Fruit fly (Drosophila melanogaster) whole organism, embryonic: ENCODE measurements around the gene Ssadh.

ENCODE experiments used
- Adf1 ChIP-seq: fragments of 200-800 bp; sonication (Bioruptor generic); IDR thresholded peaks from 2 replicates; pipeline ENCODE4 v1.3.6; 2022; ENCODE audit warnings: missing biosample characterization, missing genetic modification characterization
- Awh ChIP-seq: fragments of 200-800 bp; sonication (Bioruptor generic); IDR thresholded peaks from 2 replicates; pipeline ENCODE4, ENCODE4 v1.3.6; 2022; ENCODE audit warnings: missing biosample characterization, missing genetic modification characterization
- Bteb2 ChIP-seq: fragments of 200-800 bp; sonication (Bioruptor generic); optimal IDR thresholded peaks from 2 replicates; lab custom pipeline; 2016; ENCODE audit warnings: missing biosample characterization, missing genetic modification characterization
- CG1024 ChIP-seq: fragments of 200-800 bp; sonication (Bioruptor generic); IDR thresholded peaks from 2 replicates; pipeline ENCODE4 v1.3.6; 2022; ENCODE audit warnings: missing biosample characterization, missing genetic modification characterization
- CG10321 ChIP-seq: fragments of 200-800 bp; sonication (Bioruptor generic); IDR thresholded peaks from 2 replicates; pipeline ENCODE4 v1.3.6; 2022; ENCODE audit warnings: missing biosample characterization, missing genetic modification characterization
- CG10366 ChIP-seq: fragments of 200-800 bp; sonication (Bioruptor generic); IDR thresholded peaks from 2 replicates; pipeline ENCODE4 v1.3.6; 2022; ENCODE audit warnings: missing biosample characterization, missing genetic modification characterization
- CG11093 ChIP-seq: fragments of 200-800 bp; sonication (Bioruptor generic); IDR thresholded peaks from 3 replicates; pipeline ENCODE4 v1.3.6; 2022; ENCODE audit warnings: missing biosample characterization, missing genetic modification characterization
- CG12769 ChIP-seq: fragments of 200-800 bp; sonication (Bioruptor generic); optimal IDR thresholded peaks from 2 replicates; lab custom pipeline; 2019; ENCODE audit warnings: missing biosample characterization, mild to moderate bottlenecking, missing genetic modification characterization, moderate library complexity
- CG13894 ChIP-seq: fragments of 200-800 bp; sonication (Bioruptor generic); optimal IDR thresholded peaks from 3 replicates; lab custom pipeline; 2018; ENCODE audit warnings: missing biosample characterization, mild to moderate bottlenecking, missing genetic modification characterization, moderate library complexity
- CG15601 ChIP-seq: fragments of 200-800 bp; sonication (Bioruptor generic); optimal IDR thresholded peaks from 3 replicates; lab custom pipeline; 2019; ENCODE audit warnings: missing biosample characterization, mild to moderate bottlenecking, missing genetic modification characterization, moderate library complexity
- CG1603 ChIP-seq: fragments of 200-800 bp; sonication (Bioruptor generic); optimal IDR thresholded peaks from 2 replicates; lab custom pipeline; 2019; ENCODE audit warnings: missing biosample characterization, mild to moderate bottlenecking, missing genetic modification characterization, moderate library complexity
- CG1647 ChIP-seq: fragments of 200-800 bp; sonication (Bioruptor generic); optimal IDR thresholded peaks from 3 replicates; lab custom pipeline; 2016; ENCODE audit warnings: missing biosample characterization, missing genetic modification characterization
- CG16779 ChIP-seq: fragments of 200-800 bp; sonication (Bioruptor generic); IDR thresholded peaks from 2 replicates; pipeline ENCODE4 v1.3.6; 2022; ENCODE audit warnings: missing biosample characterization, missing genetic modification characterization
- CG17361 ChIP-seq: fragments of 200-800 bp; sonication (Bioruptor generic); IDR thresholded peaks from 3 replicates; pipeline ENCODE4 v1.3.6; 2022; ENCODE audit warnings: missing biosample characterization, missing genetic modification characterization
- CG17568 ChIP-seq: fragments of 200-800 bp; sonication (Bioruptor generic); optimal IDR thresholded peaks from 2 replicates; lab custom pipeline; 2018; ENCODE audit warnings: missing biosample characterization, mild to moderate bottlenecking, missing genetic modification characterization, moderate library complexity
- CG17612 ChIP-seq: fragments of 200-800 bp; sonication (Bioruptor generic); IDR thresholded peaks from 2 replicates; pipeline ENCODE4 v1.3.6; 2022; ENCODE audit warnings: missing biosample characterization, missing genetic modification characterization
- CG31224 ChIP-seq: fragments of 200-800 bp; sonication (Bioruptor generic); IDR thresholded peaks from 2 replicates; pipeline ENCODE4 v1.3.6; 2022; ENCODE audit warnings: missing biosample characterization, missing genetic modification characterization
- CG33557 ChIP-seq: fragments of 200-800 bp; sonication (Bioruptor generic); optimal IDR thresholded peaks from 2 replicates; lab custom pipeline; 2019; ENCODE audit warnings: missing biosample characterization, mild to moderate bottlenecking, missing genetic modification characterization, moderate library complexity
- CG34224 ChIP-seq: fragments of 200-800 bp; sonication (Bioruptor generic); IDR thresholded peaks from 3 replicates; pipeline ENCODE4 v1.3.6; 2022; ENCODE audit warnings: missing biosample characterization, missing genetic modification characterization; ENCODE audit not compliant: partially characterized antibody
- CG34376 ChIP-seq: fragments of 200-800 bp; sonication (Bioruptor generic); optimal IDR thresholded peaks from 2 replicates; lab custom pipeline; 2018; ENCODE audit warnings: missing biosample characterization, mild to moderate bottlenecking, missing genetic modification characterization
- CG3995 ChIP-seq: fragments of 200-800 bp; sonication (Bioruptor generic); optimal IDR thresholded peaks from 3 replicates; lab custom pipeline; 2016; ENCODE audit warnings: missing biosample characterization, missing genetic modification characterization
- CG4854 ChIP-seq: fragments of 200-800 bp; sonication (Bioruptor generic); optimal IDR thresholded peaks from 2 replicates; lab custom pipeline; 2016; ENCODE audit warnings: missing biosample characterization, missing genetic modification characterization, inconsistent platforms
- CG6254 ChIP-seq: fragments of 200-800 bp; sonication (Bioruptor generic); optimal IDR thresholded peaks from 3 replicates; lab custom pipeline; 2017; ENCODE audit warnings: mild to moderate bottlenecking, missing biosample characterization, missing genetic modification reagents, missing genetic modification characterization
- CTCF ChIP-seq: fragments of 200-800 bp; sonication (Bioruptor generic); optimal IDR thresholded peaks from 2 replicates; lab custom pipeline; 2017; ENCODE audit warnings: missing biosample characterization, mild to moderate bottlenecking, missing genetic modification characterization, moderate library complexity
- D ChIP-seq, 2 experiments: fragments of 200-800 bp in 1 of 2; fragments of >200 bp in 1 of 2; sonication (Bioruptor generic) in 1 of 2; optimal IDR thresholded peaks; 2 replicates in 1 of 2; 3 replicates in 1 of 2; lab custom pipeline; 2017; ENCODE audit warnings: mild to moderate bottlenecking in 1 of 2, missing biosample characterization in 1 of 2, missing genetic modification characterization in 1 of 2, missing genetic modification reagents in 1 of 2
- HmgD ChIP-seq: fragments of 200-800 bp; sonication (Bioruptor generic); optimal IDR thresholded peaks from 3 replicates; lab custom pipeline; 2016; ENCODE audit warnings: missing biosample characterization, missing genetic modification characterization
- Hsf ChIP-seq: fragments of 200-800 bp; sonication (Bioruptor generic); optimal IDR thresholded peaks from 3 replicates; lab custom pipeline; 2016; ENCODE audit warnings: missing biosample characterization, missing genetic modification characterization
- Mes4 ChIP-seq: fragments of 200-800 bp; sonication (Bioruptor generic); optimal IDR thresholded peaks from 2 replicates; lab custom pipeline; 2016; ENCODE audit warnings: missing biosample characterization, missing genetic modification characterization
- Myb ChIP-seq: fragments of 200-800 bp; sonication (Bioruptor generic); optimal IDR thresholded peaks from 2 replicates; lab custom pipeline; 2016; ENCODE audit warnings: missing biosample characterization, missing genetic modification characterization
- NC2β ChIP-seq: fragments of 200-800 bp; sonication (Bioruptor generic); optimal IDR thresholded peaks from 2 replicates; lab custom pipeline; 2016; ENCODE audit warnings: missing biosample characterization, missing genetic modification characterization
- TFAM ChIP-seq: fragments of 200-800 bp; sonication (Bioruptor generic); optimal IDR thresholded peaks from 2 replicates; lab custom pipeline; 2017; ENCODE audit warnings: missing biosample characterization, missing genetic modification characterization, inconsistent platforms
- Vsx1 ChIP-seq: fragments of 200-800 bp; sonication (Bioruptor generic); optimal IDR thresholded peaks from 2 replicates; lab custom pipeline; 2017; ENCODE audit warnings: missing biosample characterization, mild to moderate bottlenecking, missing genetic modification characterization, missing genetic modification reagents
- ara ChIP-seq: fragments of 200-800 bp; sonication (Bioruptor generic); IDR thresholded peaks from 2 replicates; pipeline ENCODE4 v1.3.6; 2022; ENCODE audit warnings: missing biosample characterization, missing genetic modification characterization
- ase ChIP-seq: fragments of 200-800 bp; sonication (Bioruptor generic); IDR thresholded peaks from 3 replicates; pipeline ENCODE4 v1.3.6; 2022; ENCODE audit warnings: missing biosample characterization, missing genetic modification characterization
- ato ChIP-seq: fragments of 200-800 bp; sonication (Bioruptor generic); IDR thresholded peaks from 2 replicates; pipeline ENCODE4 v1.3.6; 2022; ENCODE audit warnings: missing biosample characterization, missing genetic modification characterization; ENCODE audit not compliant: partially characterized antibody
- cas ChIP-seq: fragments of 200-800 bp; sonication (Bioruptor generic); IDR thresholded peaks from 2 replicates; pipeline ENCODE4 v1.3.6; 2022; ENCODE audit warnings: missing biosample characterization, missing genetic modification characterization
- ci ChIP-seq: fragments of 200-800 bp; sonication (Bioruptor generic); IDR thresholded peaks from 3 replicates; pipeline ENCODE4 v1.3.6; 2022; ENCODE audit warnings: missing biosample characterization, missing genetic modification characterization
- eyg ChIP-seq: fragments of 200-800 bp; sonication (Bioruptor generic); optimal IDR thresholded peaks from 3 replicates; lab custom pipeline; 2016; ENCODE audit warnings: missing biosample characterization, missing genetic modification characterization
- gce ChIP-seq: fragments of 200-800 bp; sonication (Bioruptor generic); IDR thresholded peaks from 3 replicates; pipeline ENCODE4 v1.3.6; 2022; ENCODE audit warnings: missing biosample characterization, missing genetic modification characterization
- h ChIP-seq: fragments of >200 bp; optimal IDR thresholded peaks from 2 replicates; lab custom pipeline; 2017
- klu ChIP-seq: fragments of 200-800 bp; sonication (Bioruptor generic); IDR thresholded peaks from 2 replicates; pipeline ENCODE4 v1.3.6; 2022; ENCODE audit warnings: missing biosample characterization, missing genetic modification characterization
- oc ChIP-seq: fragments of 200-800 bp; sonication (Bioruptor generic); optimal IDR thresholded peaks from 2 replicates; lab custom pipeline; 2018; ENCODE audit warnings: missing biosample characterization, mild to moderate bottlenecking, missing genetic modification characterization, moderate library complexity
- otp ChIP-seq: fragments of 200-800 bp; sonication (Bioruptor generic); IDR thresholded peaks from 3 replicates; pipeline ENCODE4, ENCODE4 v1.3.6; 2022; ENCODE audit warnings: missing biosample characterization, missing genetic modification characterization
- p53 ChIP-seq: fragments of 200-800 bp; sonication (Bioruptor generic); optimal IDR thresholded peaks from 2 replicates; lab custom pipeline; 2016; ENCODE audit warnings: missing biosample characterization, missing genetic modification characterization
- pzg ChIP-seq: fragments of 200-800 bp; sonication (Bioruptor generic); optimal IDR thresholded peaks from 3 replicates; lab custom pipeline; 2018; ENCODE audit warnings: missing biosample characterization, mild to moderate bottlenecking, missing genetic modification characterization, moderate library complexity
- sc ChIP-seq, 3 experiments: fragments of >200 bp in 2 of 3; fragments of 200-800 bp in 1 of 3; sonication (Bioruptor generic) in 1 of 3; optimal IDR thresholded peaks; 2 replicates in 2 of 3; 3 replicates in 1 of 3; lab custom pipeline; 2017; ENCODE audit warnings: mild to moderate bottlenecking in 1 of 3, missing biosample characterization in 1 of 3, missing genetic modification characterization in 1 of 3, missing genetic modification reagents in 1 of 3
- scrt ChIP-seq: fragments of 200-800 bp; sonication (Bioruptor generic); optimal IDR thresholded peaks from 2 replicates; lab custom pipeline; 2018; ENCODE audit warnings: missing biosample characterization, mild to moderate bottlenecking, missing genetic modification characterization, moderate library complexity
- stc ChIP-seq: fragments of 200-800 bp; sonication (Bioruptor generic); IDR thresholded peaks from 2 replicates; pipeline ENCODE4 v1.3.6; 2022; ENCODE audit warnings: missing biosample characterization, missing genetic modification characterization
- wor ChIP-seq: fragments of 200-800 bp; sonication (Bioruptor generic); IDR thresholded peaks from 2 replicates; pipeline ENCODE4 v1.3.6; 2022; ENCODE audit warnings: missing biosample characterization, missing genetic modification characterization
- zen ChIP-seq: fragments of 200-800 bp; sonication (Bioruptor generic); optimal IDR thresholded peaks from 3 replicates; lab custom pipeline; 2018; ENCODE audit warnings: missing biosample characterization, mild to moderate bottlenecking, missing genetic modification characterization, moderate library complexity

The Ssadh gene

dm6 chr3R:25646882-25647518 is 20.3 kb upstream of the Ssadh start (continued):
- TF ChIP-seq otp (peak; percentile 89), CG15601 (peak; percentile 90), gce (GFP tag; lab: Robert Waterston, UW) (peak; percentile 74; the same call in 2 of the 3 replicates), eyg (GFP tag; lab: Kevin White, UChicago) (peak; percentile 94), ci (GFP tag; lab: Robert Waterston, UW) (peak; percentile 90), CG17568 (GFP tag; lab: Kevin White, UChicago) (peak; percentile 71), wor (peak; percentile 81; the same call in 1 of the 2 replicates), CG1647 (GFP tag; lab: Kevin White, UChicago) (peak; percentile 91), pzg (GFP tag; lab: Kevin White, UChicago) (peak; percentile 91), ase (peak; percentile 72), TFAM (GFP tag; lab: Kevin White, UChicago) (peak; percentile 74), cas (GFP tag; lab: Robert Waterston, UW) (peak; percentile 63), CG10366 (GFP tag; lab: Robert Waterston, UW) (peak; percentile 94), CG10321 (GFP tag; lab: Robert Waterston, UW) (peak; percentile 62; the same call in 1 of the 2 replicates), h (lab: Kevin White, UChicago) (no peak), CG3995 (GFP tag; lab: Kevin White, UChicago) (peak; percentile 57), CG34224 (GFP tag; lab: Robert Waterston, UW) (peak; percentile 86), CG6254 (peak; percentile 62), D (optimal IDR thresholded peaks at IDR 0.05; lab: Kevin White, UChicago) (no peak), D (GFP tag; optimal IDR thresholded peaks at IDR 0.05; lab: Kevin White, UChicago) (peak; percentile 86), CG13894 (tag; lab: Kevin White, UChicago) (peak; percentile 84), p53 (GFP tag; lab: Kevin White, UChicago) (peak; percentile 91), scrt (GFP tag; lab: Kevin White, UChicago) (peak; percentile 80), CG16779 (GFP tag; lab: Robert Waterston, UW) (peak; percentile 67), stc (GFP tag; lab: Robert Waterston, UW) (peak; percentile 76), Adf1 (GFP tag; lab: Robert Waterston, UW) (peak; percentile 74), CG4854 (GFP tag; lab: Kevin White, UChicago) (peak; percentile 77), CG1603 (tag; lab: Kevin White, UChicago) (peak; percentile 95), Awh (peak; percentile 63; the same call in 1 of the 2 replicates), ato (GFP tag; lab: Robert Waterston, UW) (0 out of 2 replicates have a peak, but pooled peaks have one; percentile 35), NC2β (GFP tag; lab: Kevin White, UChicago) (peak; percentile 89), CG31224 (GFP tag; lab: Robert Waterston, UW) (peak; percentile 83), CG11093 (GFP tag; lab: Robert Waterston, UW) (peak; percentile 84), ara (peak; percentile 85), Myb (GFP tag; lab: Kevin White, UChicago) (peak; percentile 97), Vsx1 (GFP tag; lab: Kevin White, UChicago) (peak; percentile 73), CG1024 (GFP tag; lab: Robert Waterston, UW) (peak; percentile 54), oc (tag; lab: Kevin White, UChicago) (peak; percentile 77), zen (tag; lab: Kevin White, UChicago) (peak; percentile 83), Hsf (GFP tag; lab: Kevin White, UChicago) (peak; percentile 95), CG12769 (tag; lab: Kevin White, UChicago) (peak; percentile 95), sc (optimal IDR thresholded peaks at IDR 0.05; lab: Kevin White, UChicago) (no peak), sc (GFP tag; optimal IDR thresholded peaks at IDR 0.05; lab: Kevin White, UChicago) (peak; percentile 57), HmgD (peak; percentile 98), Bteb2 (GFP tag; lab: Kevin White, UChicago) (peak; percentile 93), klu (GFP tag; lab: Robert Waterston, UW) (peak; percentile 90), CG17612 (GFP tag; lab: Robert Waterston, UW) (peak; percentile 75; the same call in 1 of the 2 replicates), CG17361 (peak; percentile 92), CG33557 (GFP tag; lab: Kevin White, UChicago) (peak; percentile 89), CG34376 (peak; percentile 92), CTCF (GFP tag; lab: Kevin White, UChicago) (peak; percentile 56), Mes4 (GFP tag; lab: Kevin White, UChicago) (peak; percentile 93)
